Fruit fly (Drosophila melanogaster) whole organism, embryonic: ENCODE data around the gene CG13699.

ENCODE experiments used
- Ada2b ChIP-seq: fragments of 200-800 bp; sonication (Bioruptor generic); IDR thresholded peaks from 2 replicates; pipeline ENCODE4 v1.3.6; 2022; ENCODE audit warnings: missing biosample characterization, missing genetic modification characterization
- Aef1 ChIP-seq: fragments of 200-800 bp; sonication (Bioruptor generic); IDR thresholded peaks from 3 replicates; pipeline ENCODE4 v1.3.6; 2022; ENCODE audit warnings: missing biosample characterization, missing genetic modification characterization
- Asciz ChIP-seq: fragments of 200-800 bp; sonication (Bioruptor generic); optimal IDR thresholded peaks from 2 replicates; lab custom pipeline; 2017; ENCODE audit warnings: missing biosample characterization, mild to moderate bottlenecking, missing genetic modification characterization, missing genetic modification reagents
- Awh ChIP-seq: fragments of 200-800 bp; sonication (Bioruptor generic); IDR thresholded peaks from 2 replicates; pipeline ENCODE4, ENCODE4 v1.3.6; 2022; ENCODE audit warnings: missing biosample characterization, missing genetic modification characterization
- C15 ChIP-seq: fragments of 200-800 bp; sonication (Bioruptor generic); IDR thresholded peaks from 3 replicates; pipeline ENCODE4 v1.3.6; 2022; ENCODE audit warnings: missing biosample characterization, missing genetic modification characterization
- CG10267 ChIP-seq: fragments of 200-800 bp; sonication (Bioruptor generic); optimal IDR thresholded peaks from 2 replicates; lab custom pipeline; 2018; ENCODE audit warnings: missing biosample characterization, mild to moderate bottlenecking, missing genetic modification characterization, moderate library complexity
- CG12299 ChIP-seq: fragments of 200-800 bp; sonication (Bioruptor generic); optimal IDR thresholded peaks from 2 replicates; lab custom pipeline; 2018; ENCODE audit warnings: missing biosample characterization, mild to moderate bottlenecking, missing genetic modification characterization
- CG12659 ChIP-seq: fragments of 200-800 bp; sonication (Bioruptor generic); optimal IDR thresholded peaks from 3 replicates; lab custom pipeline; 2017; ENCODE audit warnings: mild to moderate bottlenecking, missing biosample characterization, missing genetic modification reagents, missing genetic modification characterization
- CG14050 ChIP-seq: fragments of 200-800 bp; sonication (Bioruptor generic); IDR thresholded peaks from 3 replicates; pipeline ENCODE4 v1.3.6; 2022; ENCODE audit warnings: missing biosample characterization, missing genetic modification characterization
- CG15479 ChIP-seq: fragments of 200-800 bp; sonication (Bioruptor generic); optimal IDR thresholded peaks from 3 replicates; lab custom pipeline; 2019; ENCODE audit warnings: missing biosample characterization, mild to moderate bottlenecking, missing genetic modification characterization, moderate library complexity
- CG1602 ChIP-seq: fragments of 200-800 bp; sonication (Bioruptor generic); optimal IDR thresholded peaks from 3 replicates; lab custom pipeline; 2016; ENCODE audit warnings: missing biosample characterization, missing genetic modification characterization
- CG2120 ChIP-seq: fragments of 200-800 bp; sonication (Bioruptor generic); optimal IDR thresholded peaks from 3 replicates; lab custom pipeline; 2016; ENCODE audit warnings: missing biosample characterization, missing genetic modification characterization
- CG2889 ChIP-seq: fragments of 200-800 bp; sonication (Bioruptor generic); IDR thresholded peaks from 3 replicates; pipeline ENCODE4 v1.3.6; 2022; ENCODE audit warnings: missing biosample characterization, missing genetic modification characterization
- CG31224 ChIP-seq: fragments of 200-800 bp; sonication (Bioruptor generic); IDR thresholded peaks from 2 replicates; pipeline ENCODE4 v1.3.6; 2022; ENCODE audit warnings: missing biosample characterization, missing genetic modification characterization
- CG31365 ChIP-seq: fragments of 200-800 bp; sonication (Bioruptor generic); optimal IDR thresholded peaks from 2 replicates; lab custom pipeline; 2018; ENCODE audit warnings: missing biosample characterization, mild to moderate bottlenecking, missing genetic modification characterization
- CG32532 ChIP-seq: fragments of 200-800 bp; sonication (Bioruptor generic); IDR thresholded peaks from 2 replicates; pipeline ENCODE4 v1.3.6; 2022; ENCODE audit warnings: missing biosample characterization, missing genetic modification characterization
- CG3838 ChIP-seq: fragments of 200-800 bp; sonication (Bioruptor generic); optimal IDR thresholded peaks from 3 replicates; lab custom pipeline; 2016; ENCODE audit warnings: missing biosample characterization, missing genetic modification characterization
- CG6272 ChIP-seq: fragments of 200-800 bp; sonication (Bioruptor generic); IDR thresholded peaks from 2 replicates; pipeline ENCODE4 v1.3.6; 2022; ENCODE audit warnings: missing biosample characterization, missing genetic modification characterization
- CG6654 ChIP-seq: fragments of 200-800 bp; sonication (Bioruptor generic); optimal IDR thresholded peaks from 2 replicates; lab custom pipeline; 2017; ENCODE audit warnings: missing biosample characterization, mild to moderate bottlenecking, missing genetic modification characterization
- CG6813 ChIP-seq: fragments of 200-800 bp; sonication (Bioruptor generic); optimal IDR thresholded peaks from 2 replicates; lab custom pipeline; 2017; ENCODE audit warnings: missing biosample characterization, missing genetic modification characterization, mild to moderate bottlenecking, moderate library complexity, missing genetic modification reagents
- CG9932 ChIP-seq: fragments of 200-800 bp; sonication (Bioruptor generic); IDR thresholded peaks from 2 replicates; pipeline ENCODE4 v1.3.6; 2022; ENCODE audit warnings: missing biosample characterization, missing genetic modification characterization
- Doc2 ChIP-seq: fragments of 200-800 bp; sonication (Bioruptor generic); IDR thresholded peaks from 2 replicates; pipeline ENCODE4 v1.3.6; 2022; ENCODE audit warnings: missing biosample characterization, missing genetic modification characterization
- Dp ChIP-seq: fragments of 200-800 bp; sonication (Bioruptor generic); optimal IDR thresholded peaks from 2 replicates; lab custom pipeline; 2018; ENCODE audit warnings: missing biosample characterization, mild to moderate bottlenecking, missing genetic modification characterization, moderate library complexity
- ERR ChIP-seq: fragments of 200-800 bp; sonication (Bioruptor generic); optimal IDR thresholded peaks from 2 replicates; lab custom pipeline; 2016; ENCODE audit warnings: missing biosample characterization, missing genetic modification characterization
- H2.0 ChIP-seq: fragments of 200-800 bp; sonication (Bioruptor generic); IDR thresholded peaks from 2 replicates; pipeline ENCODE4 v1.3.6; 2022; ENCODE audit warnings: missing biosample characterization, missing genetic modification characterization
- Hr3 ChIP-seq: fragments of 200-800 bp; sonication (Bioruptor generic); optimal IDR thresholded peaks from 3 replicates; lab custom pipeline; 2016; ENCODE audit warnings: missing biosample characterization, missing genetic modification characterization
- Hr51 ChIP-seq, 2 experiments: fragments of 200-800 bp; sonication (Bioruptor generic); optimal IDR thresholded peaks; 2 replicates in 1 of 2; 3 replicates in 1 of 2; lab custom pipeline; 2016 to 2018; ENCODE audit warnings: missing biosample characterization in 2 of 2, missing genetic modification characterization in 2 of 2, mild to moderate bottlenecking in 1 of 2, moderate library complexity in 1 of 2
- Oaz ChIP-seq: fragments of 200-800 bp; sonication (Bioruptor generic); IDR thresholded peaks from 2 replicates; pipeline ENCODE4 v1.3.6; 2022; ENCODE audit warnings: missing biosample characterization, missing genetic modification characterization
- Ravus ChIP-seq: fragments of 200-800 bp; sonication (Bioruptor generic); IDR thresholded peaks from 2 replicates; pipeline ENCODE4 v1.3.6; 2022; ENCODE audit warnings: missing biosample characterization, missing genetic modification characterization
- Side ChIP-seq: fragments of 200-800 bp; sonication (Bioruptor generic); optimal IDR thresholded peaks from 2 replicates; lab custom pipeline; 2016; ENCODE audit warnings: missing biosample characterization, missing genetic modification characterization
- Xbp1 ChIP-seq: fragments of 200-800 bp; sonication (Bioruptor generic); optimal IDR thresholded peaks from 3 replicates; lab custom pipeline; 2016; ENCODE audit warnings: missing biosample characterization, mild to moderate bottlenecking, missing genetic modification characterization
- bab2 ChIP-seq: fragments of 200-800 bp; sonication (Bioruptor generic); optimal IDR thresholded peaks from 2 replicates; lab custom pipeline; 2016; ENCODE audit warnings: missing biosample characterization, missing genetic modification characterization
- cad ChIP-seq: fragments of >200 bp; optimal IDR thresholded peaks from 2 replicates; lab custom pipeline; 2017; ENCODE audit warnings: missing biosample characterization, missing genetic modification characterization
- crp ChIP-seq, 2 experiments: fragments of 200-800 bp; sonication (Bioruptor generic); optimal IDR thresholded peaks; 2 replicates in 1 of 2; 3 replicates in 1 of 2; lab custom pipeline; 2017; ENCODE audit warnings: missing biosample characterization in 2 of 2, missing genetic modification characterization in 2 of 2, mild to moderate bottlenecking in 1 of 2, moderate library complexity in 1 of 2
- danr ChIP-seq: fragments of 200-800 bp; sonication (Bioruptor generic); IDR thresholded peaks from 2 replicates; pipeline ENCODE4 v1.3.6; 2022; ENCODE audit warnings: missing biosample characterization, missing genetic modification characterization
- ftz-f1 ChIP-seq: fragments of 200-800 bp; sonication (Bioruptor generic); optimal IDR thresholded peaks from 2 replicates; lab custom pipeline; 2016; ENCODE audit warnings: missing biosample characterization, missing genetic modification characterization
- insv ChIP-seq, 2 experiments: fragments of 200-800 bp; sonication (Bioruptor generic); optimal IDR thresholded peaks; 3 replicates each; lab custom pipeline; 2016 to 2018; ENCODE audit warnings: missing biosample characterization in 2 of 2, missing genetic modification characterization in 2 of 2
- inv ChIP-seq: fragments of 200-800 bp; sonication (Bioruptor generic); IDR thresholded peaks from 2 replicates; pipeline ENCODE4 v1.3.6; 2022; ENCODE audit warnings: missing biosample characterization, missing genetic modification characterization; ENCODE audit not compliant: partially characterized antibody
- jing ChIP-seq: fragments of 200-800 bp; sonication (Bioruptor generic); optimal IDR thresholded peaks from 2 replicates; lab custom pipeline; 2018; ENCODE audit warnings: missing biosample characterization, mild to moderate bottlenecking, missing genetic modification characterization
- kah ChIP-seq: fragments of 200-800 bp; sonication (Bioruptor generic); optimal IDR thresholded peaks from 2 replicates; lab custom pipeline; 2018; ENCODE audit warnings: missing biosample characterization, mild to moderate bottlenecking, missing genetic modification characterization
- lilli ChIP-seq: fragments of 200-800 bp; sonication (Bioruptor generic); optimal IDR thresholded peaks from 3 replicates; lab custom pipeline; 2016; ENCODE audit warnings: missing biosample characterization, missing genetic modification characterization
- mirr ChIP-seq: fragments of 200-800 bp; sonication (Bioruptor generic); optimal IDR thresholded peaks from 3 replicates; lab custom pipeline; 2018; ENCODE audit warnings: missing biosample characterization, mild to moderate bottlenecking, missing genetic modification characterization
- p53 ChIP-seq: fragments of 200-800 bp; sonication (Bioruptor generic); optimal IDR thresholded peaks from 2 replicates; lab custom pipeline; 2016; ENCODE audit warnings: missing biosample characterization, missing genetic modification characterization
- pzg ChIP-seq: fragments of 200-800 bp; sonication (Bioruptor generic); optimal IDR thresholded peaks from 3 replicates; lab custom pipeline; 2018; ENCODE audit warnings: missing biosample characterization, mild to moderate bottlenecking, missing genetic modification characterization, moderate library complexity
- salm ChIP-seq: fragments of 200-800 bp; sonication (Bioruptor generic); optimal IDR thresholded peaks from 2 replicates; lab custom pipeline; 2018; ENCODE audit warnings: missing biosample characterization, mild to moderate bottlenecking, missing genetic modification characterization
- shn ChIP-seq: fragments of 200-800 bp; sonication (Bioruptor generic); optimal IDR thresholded peaks from 3 replicates; lab custom pipeline; 2016; ENCODE audit warnings: missing biosample characterization, missing genetic modification characterization
- slou ChIP-seq: fragments of 200-800 bp; sonication (Bioruptor generic); optimal IDR thresholded peaks from 3 replicates; lab custom pipeline; 2016; ENCODE audit warnings: missing biosample characterization, missing genetic modification characterization
- trh ChIP-seq: fragments of 200-800 bp; sonication (Bioruptor generic); optimal IDR thresholded peaks from 2 replicates; lab custom pipeline; 2016; ENCODE audit warnings: missing biosample characterization, missing genetic modification characterization
- vnd ChIP-seq: fragments of 200-800 bp; sonication (Bioruptor generic); IDR thresholded peaks from 3 replicates; pipeline ENCODE4 v1.3.6; 2022; ENCODE audit warnings: missing biosample characterization, missing genetic modification characterization; ENCODE audit not compliant: partially characterized antibody

Gene CG13699

DNA sequence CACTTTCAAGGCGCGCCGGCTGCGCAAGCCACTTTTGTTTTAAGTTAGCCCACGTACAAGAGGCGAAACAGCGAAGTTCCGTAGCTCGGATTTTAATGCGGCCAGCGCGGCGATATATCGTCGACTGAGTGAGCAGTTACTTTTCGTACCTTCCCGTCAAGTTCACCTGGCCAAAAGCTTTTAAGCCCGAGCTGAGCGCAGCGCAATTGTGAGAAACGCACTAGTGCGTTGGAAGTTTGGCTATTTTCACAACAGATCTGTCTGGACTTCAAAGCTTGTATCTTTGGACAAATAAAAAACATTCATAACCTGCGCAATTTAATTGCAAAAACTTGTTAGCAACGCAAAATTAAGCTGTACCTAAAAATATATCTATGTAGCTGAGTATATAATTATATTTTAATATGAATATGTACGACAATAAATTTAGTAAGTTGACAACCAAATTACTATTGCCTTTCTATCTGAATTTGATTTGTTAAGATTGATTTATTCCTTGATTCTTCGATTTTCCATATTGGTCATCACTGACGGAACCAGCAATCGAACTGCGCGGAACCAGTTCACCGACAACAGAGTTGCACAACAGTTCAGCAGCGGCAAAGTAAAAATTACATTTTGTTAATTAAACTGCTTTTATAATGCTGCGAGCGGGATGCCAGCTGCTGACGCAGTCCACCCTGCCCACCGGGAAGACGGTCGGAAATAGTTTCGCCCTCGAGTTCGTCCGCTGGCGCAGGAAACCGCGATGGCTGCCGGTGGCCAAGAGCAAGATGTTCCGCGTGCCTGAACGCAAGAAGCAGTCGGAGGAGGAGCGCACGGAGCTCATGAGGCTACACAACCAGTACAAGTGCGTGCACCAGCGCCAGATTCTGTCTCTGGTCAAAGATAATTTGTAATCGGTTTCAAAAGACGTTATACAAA lies 56.0 kb downstream of the CG13699 start, which contains the start of the genes CG13698 and mRpS26 (continued):
- TF ChIP-seq crp (GFP tag; optimal IDR thresholded peaks at IDR 0.05; lab: Kevin White, UChicago) (peak in 1 of 2 experiments; percentile 30), Side (GFP tag; lab: Kevin White, UChicago) (no peak), vnd (GFP tag; lab: Robert Waterston, UW) (no peak), Doc2 (no peak), inv (GFP tag; lab: Robert Waterston, UW) (peak; percentile 44; the same call in 1 of the 2 replicates), Awh (GFP tag; lab: Robert Waterston, UW) (0 out of 2 replicates have a peak, but pooled peaks have one; percentile 36), bab2 (GFP tag; lab: Kevin White, UChicago) (peak; percentile 36), CG1602 (GFP tag; lab: Kevin White, UChicago) (peak; percentile 62), pzg (GFP tag; lab: Kevin White, UChicago) (peak; percentile 58), Ravus (no peak), lilli (GFP tag; lab: Kevin White, UChicago) (peak; percentile 71), kah (GFP tag; lab: Kevin White, UChicago) (no peak), CG12299 (tag; lab: Kevin White, UChicago) (peak; percentile 60), CG10267 (tag; lab: Kevin White, UChicago) (peak; percentile 65), CG9932 (GFP tag; lab: Robert Waterston, UW) (peak; percentile 80), insv (GFP tag; optimal IDR thresholded peaks at IDR 0.05; lab: Kevin White, UChicago) (no peak), CG6272 (GFP tag; lab: Robert Waterston, UW) (0 out of 2 replicates have a peak, but pooled peaks have one; percentile 13), slou (peak; percentile 19), CG6654 (GFP tag; lab: Kevin White, UChicago) (no peak), CG6813 (GFP tag; lab: Kevin White, UChicago) (no peak), CG2889 (no peak), CG32532 (GFP tag; lab: Robert Waterston, UW) (peak; percentile 67), ERR (GFP tag; lab: Kevin White, UChicago) (no peak), Dp (GFP tag; lab: Kevin White, UChicago) (peak; percentile 7), jing (GFP tag; lab: Kevin White, UChicago) (peak; percentile 21), CG15479 (GFP tag; lab: Kevin White, UChicago) (peak; percentile 7), p53 (no peak), danr (no peak), Xbp1 (peak; percentile 80), Oaz (GFP tag; lab: Robert Waterston, UW) (no peak), trh (GFP tag; lab: Kevin White, UChicago) (peak; percentile 46), C15 (no peak), CG3838 (GFP tag; lab: Kevin White, UChicago) (no peak), H2.0 (peak; percentile 35; the same call in 1 of the 2 replicates), Ada2b (no peak), mirr (GFP tag; lab: Kevin White, UChicago) (no peak), ftz-f1 (peak; percentile 42), CG31224 (no peak), Hr3 (peak; percentile 73), Aef1 (GFP tag; lab: Robert Waterston, UW) (peak; percentile 61; the same call in 2 of the 3 replicates), CG12659 (peak; percentile 79), cad (GFP tag; lab: Kevin White, UChicago) (no peak), salm (tag; lab: Kevin White, UChicago) (no peak), Hr51 (GFP tag; optimal IDR thresholded peaks at IDR 0.05; lab: Kevin White, UChicago) (peak; percentile 29 to 73), CG14050 (peak; percentile 50; the same call in 2 of the 3 replicates), CG31365 (tag; lab: Kevin White, UChicago) (no peak), Asciz (GFP tag; lab: Kevin White, UChicago) (peak; percentile 41), shn (GFP tag; lab: Kevin White, UChicago) (no peak), CG2120 (GFP tag; lab: Kevin White, UChicago) (peak; percentile 77)
